Worm (Caenorhabditis elegans) whole organism, late embryonic: Measurements from ENCODE around the gene nhr-137.

ENCODE experiments used
- C08G9.2 ChIP-seq: sonication (generic microtip); optimal IDR thresholded peaks from 2 replicates; lab custom pipeline; 2016; ENCODE audit warnings: mild to moderate bottlenecking, missing genetic modification characterization, moderate library complexity, missing compliant biosample characterization
- F13H6.1 ChIP-seq: sonication (generic microtip); optimal IDR thresholded peaks from 2 replicates; lab custom pipeline; 2016; ENCODE audit warnings: missing genetic modification characterization, missing compliant biosample characterization
- T23F11.4 ChIP-seq: fragments of 200-800 bp; sonication (Bioruptor generic); optimal IDR thresholded peaks from 2 replicates; lab custom pipeline; 2018; ENCODE audit warnings: mild to moderate bottlenecking, missing genetic modification characterization, missing compliant biosample characterization
- ahr-1 ChIP-seq: sonication (generic microtip); optimal IDR thresholded peaks from 2 replicates; lab custom pipeline; 2016; ENCODE audit warnings: missing genetic modification characterization, missing compliant biosample characterization
- ama-1 ChIP-seq: fragments of 150-350 bp; optimal IDR thresholded peaks from 2 replicates; lab custom pipeline; 2014
- ceh-18 ChIP-seq: sonication (generic microtip); optimal IDR thresholded peaks from 2 replicates; lab custom pipeline; 2016; ENCODE audit warnings: missing genetic modification characterization, missing compliant biosample characterization
- ceh-30 ChIP-seq: fragments of 150-350 bp; optimal IDR thresholded peaks from 2 replicates; lab custom pipeline; 2014; ENCODE audit warnings: missing biosample characterization, missing genetic modification characterization
- ceh-34 ChIP-seq: sonication (generic microtip); optimal IDR thresholded peaks from 2 replicates; lab custom pipeline; 2016; ENCODE audit warnings: mild to moderate bottlenecking, missing genetic modification characterization, missing compliant biosample characterization
- ceh-6 ChIP-seq: fragments of 200-800 bp; sonication (Bioruptor generic); optimal IDR thresholded peaks from 2 replicates; lab custom pipeline; 2018; ENCODE audit warnings: mild to moderate bottlenecking, missing genetic modification characterization, missing compliant biosample characterization
- ceh-9 ChIP-seq: sonication (generic microtip); optimal IDR thresholded peaks from 2 replicates; lab custom pipeline; 2016; ENCODE audit warnings: mild to moderate bottlenecking, missing genetic modification characterization, inconsistent platforms, missing compliant biosample characterization
- che-1 ChIP-seq: sonication (generic microtip); optimal IDR thresholded peaks from 2 replicates; lab custom pipeline; 2016; ENCODE audit warnings: mild to moderate bottlenecking, missing genetic modification characterization, missing compliant biosample characterization
- dmd-4 ChIP-seq: sonication (generic microtip); optimal IDR thresholded peaks from 2 replicates; lab custom pipeline; 2016; ENCODE audit warnings: borderline replicate concordance, missing genetic modification characterization, missing compliant biosample characterization
- dve-1 ChIP-seq: sonication (generic microtip); optimal IDR thresholded peaks from 2 replicates; lab custom pipeline; 2017; ENCODE audit warnings: antibody characterized with exemption, mild to moderate bottlenecking, missing genetic modification characterization, missing compliant biosample characterization
- elt-4 ChIP-seq: sonication (generic microtip); optimal IDR thresholded peaks from 2 replicates; lab custom pipeline; 2016; ENCODE audit warnings: missing genetic modification characterization, missing compliant biosample characterization
- eyg-1 ChIP-seq: sonication (generic microtip); optimal IDR thresholded peaks from 2 replicates; lab custom pipeline; 2016; ENCODE audit warnings: missing genotype, missing genetic modification characterization, missing compliant biosample characterization
- fax-1 ChIP-seq: sonication (generic microtip); optimal IDR thresholded peaks from 2 replicates; lab custom pipeline; 2016; ENCODE audit warnings: missing genotype, missing genetic modification characterization, missing compliant biosample characterization
- gmeb-2 ChIP-seq: sonication (generic microtip); optimal IDR thresholded peaks from 2 replicates; lab custom pipeline; 2016; ENCODE audit warnings: missing genetic modification characterization, inconsistent platforms, missing compliant biosample characterization
- hlh-13 ChIP-seq: fragments of 200-800 bp; sonication (Bioruptor generic); optimal IDR thresholded peaks from 2 replicates; lab custom pipeline; 2018; ENCODE audit warnings: mild to moderate bottlenecking, missing genetic modification characterization, missing compliant biosample characterization
- hlh-15 ChIP-seq: sonication (generic microtip); optimal IDR thresholded peaks from 2 replicates; lab custom pipeline; 2016; ENCODE audit warnings: missing genetic modification characterization, missing compliant biosample characterization
- hlh-6 ChIP-seq: sonication (generic microtip); optimal IDR thresholded peaks from 2 replicates; lab custom pipeline; 2016; ENCODE audit warnings: missing genotype, missing genetic modification characterization, missing compliant biosample characterization
- hlh-8 ChIP-seq: sonication (generic microtip); optimal IDR thresholded peaks from 2 replicates; lab custom pipeline; 2016; ENCODE audit warnings: missing genotype, missing genetic modification characterization, missing compliant biosample characterization
- lim-6 ChIP-seq: sonication (generic microtip); optimal IDR thresholded peaks from 2 replicates; lab custom pipeline; 2016; ENCODE audit warnings: missing genetic modification characterization, missing compliant biosample characterization
- madf-2 ChIP-seq: sonication (generic microtip); optimal IDR thresholded peaks from 2 replicates; lab custom pipeline; 2017; ENCODE audit warnings: missing genetic modification characterization, missing compliant biosample characterization
- mec-3 ChIP-seq: sonication (generic microtip); optimal IDR thresholded peaks from 2 replicates; lab custom pipeline; 2016; ENCODE audit warnings: borderline replicate concordance, missing genetic modification characterization, missing compliant biosample characterization
- nhr-232 ChIP-seq: sonication (generic microtip); optimal IDR thresholded peaks from 2 replicates; lab custom pipeline; 2016; ENCODE audit warnings: missing genetic modification characterization, missing compliant biosample characterization
- odd-2 ChIP-seq: sonication (generic microtip); optimal IDR thresholded peaks from 2 replicates; lab custom pipeline; 2017; ENCODE audit warnings: antibody characterized with exemption, mild to moderate bottlenecking, missing genetic modification characterization, missing compliant biosample characterization
- pag-3 ChIP-seq: sonication (generic microtip); optimal IDR thresholded peaks from 2 replicates; lab custom pipeline; 2016; ENCODE audit warnings: missing compliant biosample characterization, missing genetic modification characterization, borderline replicate concordance
- pat-9 ChIP-seq: fragments of 200-800 bp; sonication (Bioruptor generic); optimal IDR thresholded peaks from 2 replicates; lab custom pipeline; 2018; ENCODE audit warnings: mild to moderate bottlenecking, missing genetic modification characterization, moderate library complexity, missing compliant biosample characterization
- pha-2 ChIP-seq: sonication (generic microtip); optimal IDR thresholded peaks from 2 replicates; lab custom pipeline; 2017; ENCODE audit warnings: mild to moderate bottlenecking, missing genetic modification characterization, missing compliant biosample characterization
- pros-1 ChIP-seq: fragments of 150-350 bp; optimal IDR thresholded peaks from 2 replicates; lab custom pipeline; 2014; ENCODE audit warnings: missing biosample characterization, missing genetic modification reagents, missing genetic modification characterization
- tbx-2 ChIP-seq: sonication (generic microtip); optimal IDR thresholded peaks from 2 replicates; lab custom pipeline; 2016; ENCODE audit warnings: missing genetic modification characterization, missing compliant biosample characterization
- unc-55 ChIP-seq: sonication (generic microtip); optimal IDR thresholded peaks from 2 replicates; lab custom pipeline; 2017; ENCODE audit warnings: missing biosample characterization, missing genetic modification reagents, missing genetic modification characterization
- unc-86 ChIP-seq: sonication (generic microtip); optimal IDR thresholded peaks from 2 replicates; lab custom pipeline; 2016; ENCODE audit warnings: missing genetic modification characterization, missing compliant biosample characterization
- zip-5 ChIP-seq: sonication (generic microtip); optimal IDR thresholded peaks from 2 replicates; lab custom pipeline; 2016; ENCODE audit warnings: missing genetic modification characterization, missing compliant biosample characterization
- ztf-16 ChIP-seq: sonication (generic microtip); optimal IDR thresholded peaks from 2 replicates; lab custom pipeline; 2017; ENCODE audit warnings: missing genetic modification characterization, missing compliant biosample characterization

Gene nhr-137

DNA sequence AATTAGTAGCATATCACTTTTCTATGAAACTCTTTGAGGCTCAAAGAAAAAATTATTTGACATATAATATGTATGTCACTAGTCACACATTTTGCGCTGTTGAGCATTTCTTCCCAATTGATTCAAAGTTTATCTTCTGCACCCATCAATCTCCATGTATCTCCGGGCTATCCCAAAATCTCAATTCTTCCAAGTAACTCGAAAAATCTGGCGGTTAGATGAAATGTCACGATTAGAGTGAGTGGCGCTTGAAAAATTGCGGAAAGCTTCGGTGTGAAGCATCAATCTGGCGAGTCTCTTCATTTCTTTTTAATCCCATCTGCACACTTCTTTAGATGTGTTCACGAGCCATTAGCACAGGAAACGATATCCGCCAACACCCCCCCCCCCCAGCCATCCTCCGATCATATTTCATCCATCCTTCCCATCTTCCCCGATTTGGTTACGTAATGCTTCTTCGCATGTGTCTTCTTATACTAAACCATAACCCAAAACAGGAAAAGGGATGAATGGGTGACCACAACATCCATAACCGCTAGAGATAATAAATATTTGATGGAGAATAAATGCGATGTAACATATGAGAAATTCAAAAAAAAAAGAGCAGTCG, 20.2 kb upstream of the nhr-137 start:
- TF ChIP-seq eyg-1 (tag; lab: Kevin White, UChicago) (no peak), tbx-2 (no peak), ceh-18 (tag; lab: Kevin White, UChicago) (no peak), ahr-1 (tag; lab: Kevin White, UChicago) (no peak), unc-55 (GFP tag; lab: Kevin White, UChicago) (peak; percentile 0), zip-5 (tag; lab: Kevin White, UChicago) (no peak), gmeb-2 (no peak), fax-1 (tag; lab: Kevin White, UChicago) (no peak), ceh-34 (tag; lab: Kevin White, UChicago) (peak; percentile 83), elt-4 (tag; lab: Kevin White, UChicago) (no peak), dmd-4 (no peak), ztf-16 (tag; lab: Kevin White, UChicago) (no peak), C08G9.2 (tag; lab: Kevin White, UChicago) (no peak)

ce11 chrX:6687756-6688155, 18.9 kb upstream of the nhr-137 start:
- TF ChIP-seq hlh-13 (GFP tag; lab: Kevin White, UChicago) (no peak), lim-6 (tag; lab: Kevin White, UChicago) (peak; percentile 74)
- TF ChIP-seq, all 69 proteins: peak for 1

DNA sequence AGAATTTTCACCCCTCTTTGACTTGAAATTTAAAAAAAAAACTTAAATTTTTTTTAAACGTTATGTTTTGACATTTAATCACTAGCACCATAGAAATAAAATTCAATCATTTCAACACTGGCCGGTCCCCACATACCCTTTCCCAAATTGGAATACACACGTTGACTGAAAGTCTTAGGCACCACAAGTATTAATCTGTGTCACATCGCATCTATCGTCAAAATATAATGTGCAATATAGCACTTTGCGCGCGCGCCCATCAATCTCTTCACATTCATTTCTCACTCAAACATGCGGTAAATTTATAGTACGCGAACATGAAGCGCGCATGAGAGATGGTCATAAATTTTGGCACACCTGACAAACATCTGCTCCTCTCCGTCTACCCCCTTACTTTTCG, 18.5 kb upstream of the nhr-137 start:
- TF ChIP-seq ahr-1 (tag; lab: Kevin White, UChicago) (no peak), gmeb-2 (no peak), hlh-8 (no peak)

- no peak for TF ChIP-seq unc-55 (GFP tag; lab: Kevin White, UChicago)
- no peak for TF ChIP-seq pag-3
- TF ChIP-seq pat-9, result no peak
- no peak for TF ChIP-seq odd-2 (tag; lab: Kevin White, UChicago)
- TF ChIP-seq T23F11.4 (GFP tag; lab: Kevin White, UChicago), result no peak
Measured at ce11 chrX:6682683-6683082, 13.9 kb upstream of the nhr-137 start, which contains the start of gene F38B6.8. F38B6.8 (minus strand) TSS chrX:6682783.

DNA sequence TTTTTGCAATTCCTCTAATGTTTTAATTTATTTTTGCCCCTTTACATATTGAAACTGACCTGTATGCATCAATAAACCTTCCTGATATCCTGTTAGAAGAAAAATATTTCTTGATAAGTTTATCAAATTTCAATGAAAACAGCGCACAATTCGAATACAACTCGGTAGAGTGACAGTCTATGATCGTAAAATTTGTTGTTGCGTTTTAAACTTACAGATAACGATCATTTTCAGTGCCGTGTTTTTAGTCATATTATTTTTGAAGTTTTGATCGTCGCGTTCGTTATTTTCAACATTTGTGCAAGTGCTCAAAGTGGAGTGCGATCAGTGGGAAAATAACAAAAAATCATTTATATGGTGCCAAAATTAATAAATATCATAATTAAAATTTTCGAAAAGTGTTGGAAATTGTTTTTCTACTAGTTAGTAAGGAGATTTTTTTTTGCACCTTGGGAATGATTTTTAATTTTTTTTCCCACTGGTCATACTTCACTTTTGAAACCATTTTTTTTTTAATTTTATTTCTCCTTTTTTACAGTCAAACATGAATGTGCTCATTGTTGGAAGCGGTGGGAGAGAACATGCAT, 5.6 kb upstream of the nhr-137 start, which contains the start of gene F38B6.4:
TSS of gene F38B6.4 (plus strand) at position 537 of the 587 bp plus-strand sequence.
- TF ChIP-seq C08G9.2 (tag; lab: Kevin White, UChicago), result no peak
- no peak for TF ChIP-seq ceh-6 (GFP tag; lab: Kevin White, UChicago)
- TF ChIP-seq pha-2 (tag; lab: Kevin White, UChicago), result no peak
- TF ChIP-seq unc-86 (tag; lab: Kevin White, UChicago), result no peak
- no peak for TF ChIP-seq pros-1 (tag; lab: Kevin White, UChicago)
- TF ChIP-seq ama-1 (lab: Kevin White, UChicago), result no peak
- no peak for TF ChIP-seq hlh-13 (GFP tag; lab: Kevin White, UChicago)

DNA sequence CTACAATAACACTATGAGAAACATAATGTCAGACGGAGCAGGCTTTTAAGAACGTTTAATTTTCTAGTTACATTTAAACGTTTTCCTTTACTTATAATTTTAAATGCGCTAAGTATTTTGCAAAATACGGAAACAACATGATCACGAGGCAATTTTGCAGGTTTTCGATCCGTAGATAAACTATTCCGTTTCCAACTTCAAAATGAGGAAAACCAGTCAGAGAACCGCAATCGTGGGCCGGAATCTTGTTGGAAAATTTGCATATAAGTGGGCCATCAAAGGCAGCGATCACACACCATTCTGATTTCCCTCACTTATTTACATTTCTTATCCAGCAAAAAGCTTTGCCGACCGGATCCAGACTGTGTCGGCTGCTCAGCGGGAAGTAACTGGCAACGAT, 3.7 kb upstream of the nhr-137 start, which contains the start of gene col-172:
TSS of gene col-172 (plus strand) at position 301 of the 400 bp plus-strand sequence.
- no peak for TF ChIP-seq elt-4 (tag; lab: Kevin White, UChicago)
- no peak for TF ChIP-seq ceh-9 (tag; lab: Kevin White, UChicago)
- TF ChIP-seq che-1, result no peak
- no peak for TF ChIP-seq madf-2 (tag; lab: Kevin White, UChicago)
- TF ChIP-seq tbx-2, result no peak
- TF ChIP-seq hlh-15 (tag; lab: Kevin White, UChicago), result no peak
- TF ChIP-seq eyg-1 (tag; lab: Kevin White, UChicago), result no peak
- TF ChIP-seq nhr-232 (tag; lab: Kevin White, UChicago), result no peak
- TF ChIP-seq pros-1 (tag; lab: Kevin White, UChicago), result no peak
- TF ChIP-seq hlh-6, result no peak
- TF ChIP-seq F13H6.1 (tag; lab: Kevin White, UChicago), result no peak
- no peak for TF ChIP-seq T23F11.4 (GFP tag; lab: Kevin White, UChicago)
- no peak for TF ChIP-seq ceh-30 (tag; lab: Kevin White, UChicago)
- no peak for TF ChIP-seq lim-6 (tag; lab: Kevin White, UChicago)
- no peak for TF ChIP-seq ceh-34 (tag; lab: Kevin White, UChicago)
- no peak for TF ChIP-seq mec-3
- TF ChIP-seq dve-1 (tag; lab: Kevin White, UChicago), result no peak
- TF ChIP-seq unc-55 (GFP tag; lab: Kevin White, UChicago), result no peak
